Fruit fly (Drosophila melanogaster): ENCODE data around the gene Syx5.

DNA sequence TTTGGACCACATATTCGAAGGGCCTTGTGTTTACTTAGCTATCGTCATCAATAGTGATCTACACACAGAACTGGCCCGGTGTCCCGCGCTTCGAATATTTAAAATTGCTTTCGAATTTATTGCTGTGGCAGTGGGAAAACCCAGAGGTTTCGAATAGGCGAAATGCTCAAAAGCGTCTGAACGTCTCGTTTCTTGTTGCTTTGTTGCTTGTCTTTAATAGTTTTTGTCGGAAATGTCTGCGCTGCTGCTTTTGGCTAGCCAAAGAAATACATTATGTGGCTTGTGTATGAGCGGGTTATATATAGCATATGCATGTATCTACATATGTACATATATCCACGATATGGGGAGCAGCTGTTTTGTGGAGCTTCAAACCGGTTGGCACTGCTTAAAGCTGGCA, 14.1 kb downstream of the Syx5 start:
- TF ChIP-seq cic (GFP tag; optimal IDR thresholded peaks at IDR 0.05) (no peak), CG14711 (tag; optimal IDR thresholded peaks at IDR 0.05) (no peak), cnc (optimal IDR thresholded peaks at IDR 0.05) (no peak), bab1 (GFP tag; optimal IDR thresholded peaks at IDR 0.05) (no peak), toe (GFP tag; optimal IDR thresholded peaks at IDR 0.05) (no peak), CG5204 (GFP tag; optimal IDR thresholded peaks at IDR 0.05) (no peak), kay (GFP tag; ENCODE audit: borderline replicate concordance) (no peak), ovo (GFP tag; optimal IDR thresholded peaks at IDR 0.05) (no peak), Mnt (GFP tag; optimal IDR thresholded peaks at IDR 0.05) (no peak), CG7045 (GFP tag; optimal IDR thresholded peaks at IDR 0.05) (no peak), tj (GFP tag; optimal IDR thresholded peaks at IDR 0.05) (no peak), CG12768 (GFP tag; optimal IDR thresholded peaks at IDR 0.05) (no peak), Crg-1 (GFP tag; optimal IDR thresholded peaks at IDR 0.05) (no peak), CG7101 (tag; optimal IDR thresholded peaks at IDR 0.05) (no peak)

Measured in whole organism, adult.